Fruit fly (Drosophila melanogaster): Measurements from ENCODE around the gene CG32017.
A peak's percentile ranks its signal among the peaks of the same experiment; 100 is the strongest.

CG32017 gene

DNA sequence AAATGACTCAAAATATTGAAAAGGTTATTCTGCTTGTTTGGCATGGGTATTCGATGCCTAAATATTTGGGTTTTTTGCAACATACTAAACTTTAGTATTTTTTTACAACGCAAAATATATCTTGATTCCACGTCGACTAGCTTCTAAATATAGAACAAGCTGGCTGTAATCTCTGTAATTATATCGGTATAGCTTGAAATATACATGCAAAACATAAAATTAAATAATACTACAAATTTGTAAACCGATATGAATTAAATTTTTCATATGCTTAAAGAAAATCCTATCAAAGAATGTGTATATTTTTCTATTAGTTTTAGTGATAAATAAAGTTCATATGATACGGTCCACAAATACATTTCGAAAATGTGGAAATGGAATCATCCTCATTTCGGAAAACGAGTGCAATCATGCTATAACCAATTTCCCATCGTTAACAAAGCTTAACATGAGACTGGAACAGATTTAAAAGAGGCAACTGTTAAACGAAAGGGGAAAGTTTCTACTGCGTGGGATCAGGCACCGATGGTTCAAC is 19.7 kb upstream of the CG32017 start, which contains the start of gene pho (continued):
- peak; percentile 92 for TF ChIP-seq CG1024 (GFP tag; IDR thresholded peaks at IDR 0.05)
- peak; percentile 95 for TF ChIP-seq Lhr (GFP tag; optimal IDR thresholded peaks at IDR 0.05)
- TF ChIP-seq insv (GFP tag; optimal IDR thresholded peaks at IDR 0.05): no peak
- TF ChIP-seq CG18619 (GFP tag; optimal IDR thresholded peaks at IDR 0.05): no peak
- no peak for TF ChIP-seq wdn (GFP tag; IDR thresholded peaks at IDR 0.05)
- TF ChIP-seq CG1233 (GFP tag; optimal IDR thresholded peaks at IDR 0.05): no peak
- TF ChIP-seq CG4424 (GFP tag; optimal IDR thresholded peaks at IDR 0.05): peak; percentile 26
- TF ChIP-seq pb (GFP tag; optimal IDR thresholded peaks at IDR 0.05): no peak
- TF ChIP-seq CG9437 (GFP tag; optimal IDR thresholded peaks at IDR 0.05): peak; percentile 9
- peak; percentile 33 for TF ChIP-seq CG3995 (GFP tag; optimal IDR thresholded peaks at IDR 0.05)
- no peak for TF ChIP-seq bsh (GFP tag; optimal IDR thresholded peaks at IDR 0.05)
- no peak for TF ChIP-seq hkb (optimal IDR thresholded peaks at IDR 0.05)
- no peak for TF ChIP-seq hkb (GFP tag; IDR thresholded peaks at IDR 0.05)
- TF ChIP-seq p53 (GFP tag; optimal IDR thresholded peaks at IDR 0.05): no peak
- TF ChIP-seq cg (GFP tag; optimal IDR thresholded peaks at IDR 0.05): no peak
- no peak for TF ChIP-seq CoRest (tag; optimal IDR thresholded peaks at IDR 0.05)
- TF ChIP-seq CG8765 (GFP tag; IDR thresholded peaks at IDR 0.05): no peak
- TF ChIP-seq tna (GFP tag; IDR thresholded peaks at IDR 0.05; ENCODE audit: partially characterized antibody): no peak
- TF ChIP-seq NC2α (GFP tag; optimal IDR thresholded peaks at IDR 0.05): no peak
- no peak for TF ChIP-seq fu2 (GFP tag; optimal IDR thresholded peaks at IDR 0.05)
- TF ChIP-seq Med (GFP tag): no peak
- no peak for TF ChIP-seq repo (GFP tag; optimal IDR thresholded peaks at IDR 0.05)
- TF ChIP-seq CG30020 (tag; optimal IDR thresholded peaks at IDR 0.05): peak; percentile 99
- no peak for TF ChIP-seq sob (GFP tag; IDR thresholded peaks at IDR 0.05)
- no peak for TF ChIP-seq CG32772 (GFP tag; IDR thresholded peaks at IDR 0.05)
- no peak for TF ChIP-seq vfl (GFP tag; optimal IDR thresholded peaks at IDR 0.05)
- peak; percentile 40 for TF ChIP-seq gfzf (GFP tag; optimal IDR thresholded peaks at IDR 0.05)
- no peak for TF ChIP-seq Scr (GFP tag; IDR thresholded peaks at IDR 0.05; ENCODE audit: partially characterized antibody)
- peak; percentile 79 for TF ChIP-seq row (GFP tag; IDR thresholded peaks at IDR 0.05)
- TF ChIP-seq trem (tag; optimal IDR thresholded peaks at IDR 0.05): peak; percentile 9
- TF ChIP-seq Fer2 (tag; optimal IDR thresholded peaks at IDR 0.05): no peak
- TF ChIP-seq crol (GFP tag; IDR thresholded peaks at IDR 0.05): no peak
- TF ChIP-seq CG12769 (tag; optimal IDR thresholded peaks at IDR 0.05): no peak
- TF ChIP-seq Sry-δ (GFP tag; optimal IDR thresholded peaks at IDR 0.05): peak; percentile 56
- no peak for TF ChIP-seq dati (GFP tag; IDR thresholded peaks at IDR 0.05)
- no peak for TF ChIP-seq Myb (GFP tag; optimal IDR thresholded peaks at IDR 0.05)
- peak; percentile 9 for TF ChIP-seq Sry-β (GFP tag; optimal IDR thresholded peaks at IDR 0.05)
- peak; percentile 12 for TF ChIP-seq CG1602 (GFP tag; optimal IDR thresholded peaks at IDR 0.05)
- TF ChIP-seq Ets65A (GFP tag): peak; percentile 64
- TF ChIP-seq CG6813 (GFP tag; optimal IDR thresholded peaks at IDR 0.05): no peak
- peak; percentile 10 for TF ChIP-seq CG16863 (GFP tag; optimal IDR thresholded peaks at IDR 0.05)
- peak; percentile 5 for TF ChIP-seq Chrac-16 (GFP tag; optimal IDR thresholded peaks at IDR 0.05)
- no peak for TF ChIP-seq CG11560 (tag; IDR thresholded peaks at IDR 0.05)
- no peak for TF ChIP-seq Nf-YC (tag; optimal IDR thresholded peaks at IDR 0.05)
- TF ChIP-seq CG10654 (GFP tag; optimal IDR thresholded peaks at IDR 0.05): peak; percentile 25
- no peak for TF ChIP-seq CG18764 (GFP tag; optimal IDR thresholded peaks at IDR 0.05)
- TF ChIP-seq tgo (GFP tag; IDR thresholded peaks at IDR 0.05): no peak
- no peak for TF ChIP-seq CG3281 (GFP tag; optimal IDR thresholded peaks at IDR 0.05)
- TF ChIP-seq CG12236 (GFP tag; optimal IDR thresholded peaks at IDR 0.05): no peak
- no peak for TF ChIP-seq nerfin-2 (GFP tag; IDR thresholded peaks at IDR 0.05; ENCODE audit: partially characterized antibody)
- TF ChIP-seq bab2 (GFP tag; optimal IDR thresholded peaks at IDR 0.05): peak; percentile 19
- TF ChIP-seq CG8281 (tag; optimal IDR thresholded peaks at IDR 0.05): no peak
